Worm (Caenorhabditis elegans) whole organism, young adult: ENCODE data around the gene igcm-1.
A peak's percentile ranks its signal among the peaks of the same experiment; 100 is the strongest.

Experiments
- B0019.2 ChIP-seq: fragments of 200-800 bp; sonication (Bioruptor generic); conservative IDR thresholded peaks from 2 replicates; pipeline ENCODE4 v1.3.6; 2022; ENCODE audit warnings: missing genetic modification reagents, missing genetic modification characterization, missing compliant biosample characterization
- K12H6.12 ChIP-seq: fragments of 200-800 bp; sonication (Bioruptor generic); optimal IDR thresholded peaks from 2 replicates; lab custom pipeline; 2018; ENCODE audit warnings: mild to moderate bottlenecking, missing genetic modification characterization, missing compliant biosample characterization
- Y53G8AR.9 ChIP-seq: fragments of 200-800 bp; sonication (Bioruptor generic); conservative IDR thresholded peaks from 2 replicates; pipeline ENCODE4 v1.3.6; 2022; ENCODE audit warnings: missing genetic modification reagents, missing genetic modification characterization, missing compliant biosample characterization
- Y95B8A.8 ChIP-seq: fragments of 200-800 bp; sonication (Bioruptor generic); IDR thresholded peaks from 2 replicates; pipeline ENCODE4 v1.3.6; 2022; ENCODE audit warnings: missing genetic modification reagents, missing genetic modification characterization, missing compliant biosample characterization
- ZK185.1 ChIP-seq: sonication (generic microtip); optimal IDR thresholded peaks from 2 replicates; lab custom pipeline; 2016; ENCODE audit warnings: mild to moderate bottlenecking, missing genetic modification characterization, missing compliant biosample characterization; ENCODE audit not compliant: poor library complexity, severe bottlenecking
- aptf-2 ChIP-seq: fragments of 200-800 bp; sonication (Bioruptor generic); conservative IDR thresholded peaks from 2 replicates; pipeline ENCODE4 v1.3.6; 2022; ENCODE audit warnings: missing genetic modification reagents, missing genetic modification characterization, missing compliant biosample characterization
- atf-7 ChIP-seq: sonication (generic microtip); optimal IDR thresholded peaks from 2 replicates; lab custom pipeline; 2017; ENCODE audit warnings: mild to moderate bottlenecking, missing genetic modification characterization, missing compliant biosample characterization
- ccch-3 ChIP-seq: fragments of 200-800 bp; sonication (Bioruptor generic); optimal IDR thresholded peaks from 2 replicates; lab custom pipeline; 2018; ENCODE audit warnings: mild to moderate bottlenecking, missing genetic modification characterization, missing compliant biosample characterization
- cebp-1 ChIP-seq, 2 experiments: fragments of 200-800 bp in 1 of 2; sonication (Bioruptor generic) in 1 of 2; sonication (generic microtip) in 1 of 2; IDR thresholded peaks in 1 of 2; optimal IDR thresholded peaks in 1 of 2; 2 replicates each; pipeline versions ENCODE4 v1.3.6 to Lab custom; 2017 to 2022; ENCODE audit warnings: missing compliant biosample characterization in 2 of 2, missing genetic modification characterization in 2 of 2, mild to moderate bottlenecking in 1 of 2, missing genetic modification reagents in 1 of 2, moderate library complexity in 1 of 2
- ceh-58 ChIP-seq: fragments of 200-800 bp; sonication (Bioruptor generic); IDR thresholded peaks from 2 replicates; pipeline ENCODE4 v1.3.6; 2022; ENCODE audit warnings: missing genetic modification characterization, missing compliant biosample characterization
- ceh-79 ChIP-seq: sonication (generic microtip); optimal IDR thresholded peaks from 2 replicates; lab custom pipeline; 2017; ENCODE audit warnings: mild to moderate bottlenecking, missing genetic modification characterization, missing compliant biosample characterization
- ceh-91 ChIP-seq: fragments of 200-800 bp; sonication (Bioruptor generic); IDR thresholded peaks from 2 replicates; pipeline ENCODE4 v1.3.6; 2022; ENCODE audit warnings: missing genetic modification reagents, missing genetic modification characterization, missing compliant biosample characterization
- die-1 ChIP-seq: sonication (generic microtip); optimal IDR thresholded peaks from 2 replicates; lab custom pipeline; 2016; ENCODE audit warnings: missing genotype, mild to moderate bottlenecking, missing genetic modification characterization, missing compliant biosample characterization
- dox-1 ChIP-seq: fragments of 200-800 bp; sonication (Bioruptor generic); IDR thresholded peaks from 2 replicates; pipeline ENCODE4 v1.3.6; 2022; ENCODE audit warnings: missing genetic modification reagents, missing genetic modification characterization, missing compliant biosample characterization
- dpff-1 ChIP-seq: sonication (generic microtip); optimal IDR thresholded peaks from 2 replicates; lab custom pipeline; 2017; ENCODE audit warnings: mild to moderate bottlenecking, missing genetic modification characterization, missing compliant biosample characterization
- egl-44 ChIP-seq: fragments of 200-800 bp; sonication (Bioruptor generic); IDR thresholded peaks from 2 replicates; pipeline ENCODE4 v1.3.6; 2022; ENCODE audit warnings: missing genetic modification reagents, missing genetic modification characterization, missing compliant biosample characterization
- ets-4 ChIP-seq: fragments of 200-800 bp; sonication (Bioruptor generic); optimal IDR thresholded peaks from 2 replicates; lab custom pipeline; 2018; ENCODE audit warnings: mild to moderate bottlenecking, missing genetic modification characterization, missing compliant biosample characterization
- gei-17 ChIP-seq: fragments of 200-800 bp; sonication (Bioruptor generic); optimal IDR thresholded peaks from 2 replicates; lab custom pipeline; 2018; ENCODE audit warnings: mild to moderate bottlenecking, missing genetic modification characterization, missing compliant biosample characterization
- hmg-1.2 ChIP-seq: fragments of 200-800 bp; sonication (Bioruptor generic); IDR thresholded peaks from 2 replicates; pipeline ENCODE4 v1.3.6; 2022; ENCODE audit warnings: missing genetic modification reagents, missing genetic modification characterization, missing compliant biosample characterization
- hmg-20 ChIP-seq: fragments of 200-800 bp; sonication (Bioruptor generic); IDR thresholded peaks from 2 replicates; pipeline ENCODE4 v1.3.6; 2022; ENCODE audit warnings: missing genetic modification reagents, missing genetic modification characterization, missing compliant biosample characterization
- hrde-1 ChIP-seq: sonication (generic microtip); optimal IDR thresholded peaks from 2 replicates; lab custom pipeline; 2016; ENCODE audit warnings: missing genetic modification characterization, mild to moderate bottlenecking, missing compliant biosample characterization, moderate library complexity, missing genotype, missing genetic modification reagents, borderline replicate concordance
- lag-1 ChIP-seq: fragments of 200-800 bp; sonication (Bioruptor generic); IDR thresholded peaks from 2 replicates; pipeline ENCODE4 v1.3.6; 2022; ENCODE audit warnings: missing genetic modification reagents, missing genetic modification characterization, missing compliant biosample characterization
- let-526 ChIP-seq: fragments of 200-800 bp; sonication (Bioruptor generic); IDR thresholded peaks from 2 replicates; pipeline ENCODE4 v1.3.6; 2022; ENCODE audit warnings: missing genetic modification reagents, missing genetic modification characterization, missing compliant biosample characterization
- let-607 ChIP-seq, 2 experiments: fragments of 200-800 bp in 1 of 2; sonication (Bioruptor generic) in 1 of 2; sonication (generic microtip) in 1 of 2; optimal IDR thresholded peaks; 2 replicates each; lab custom pipeline; 2016 to 2018; ENCODE audit warnings: mild to moderate bottlenecking in 2 of 2, missing compliant biosample characterization in 2 of 2, missing genetic modification characterization in 2 of 2, moderate library complexity in 2 of 2, missing genotype in 1 of 2
- lin-26 ChIP-seq: fragments of 200-800 bp; sonication (Bioruptor generic); IDR thresholded peaks from 2 replicates; pipeline ENCODE4 v1.3.6; 2022; ENCODE audit warnings: missing genetic modification reagents, missing genetic modification characterization, missing compliant biosample characterization
- lin-40 ChIP-seq: sonication (generic microtip); optimal IDR thresholded peaks from 2 replicates; lab custom pipeline; 2016; ENCODE audit warnings: missing genetic modification characterization, mild to moderate bottlenecking, missing compliant biosample characterization, missing genotype, missing genetic modification reagents
- madf-10 ChIP-seq: sonication (generic microtip); optimal IDR thresholded peaks from 2 replicates; lab custom pipeline; 2016; ENCODE audit warnings: mild to moderate bottlenecking, missing genetic modification characterization, missing compliant biosample characterization
- madf-8 ChIP-seq: fragments of 200-800 bp; sonication (Bioruptor generic); conservative IDR thresholded peaks from 2 replicates; pipeline ENCODE4 v1.3.6; 2022; ENCODE audit warnings: missing genetic modification reagents, missing genetic modification characterization, missing compliant biosample characterization
- nfyb-1 ChIP-seq: fragments of 200-800 bp; sonication (Bioruptor generic); IDR thresholded peaks from 2 replicates; pipeline ENCODE4 v1.3.6; 2022; ENCODE audit warnings: missing genetic modification reagents, missing genetic modification characterization, missing compliant biosample characterization
- nhr-80 ChIP-seq: sonication (generic microtip); optimal IDR thresholded peaks from 2 replicates; lab custom pipeline; 2016; ENCODE audit warnings: missing genetic modification characterization, missing compliant biosample characterization
- pbrm-1 ChIP-seq: fragments of 200-800 bp; sonication (Bioruptor generic); IDR thresholded peaks from 2 replicates; pipeline ENCODE4 v1.3.6; 2022; ENCODE audit warnings: missing genetic modification reagents, missing genetic modification characterization, missing compliant biosample characterization
- pha-4 ChIP-seq: fragments of 150-350 bp; sonication (generic microtip); optimal IDR thresholded peaks from 2 replicates; lab custom pipeline; 2014; ENCODE audit warnings: missing biosample characterization, missing genetic modification reagents, missing genetic modification characterization
- rcor-1 ChIP-seq: fragments of 200-800 bp; sonication (Bioruptor generic); IDR thresholded peaks from 2 replicates; pipeline ENCODE4 v1.3.6; 2022; ENCODE audit warnings: missing genetic modification reagents, missing genetic modification characterization, missing compliant biosample characterization
- repo-1 ChIP-seq: sonication (generic microtip); optimal IDR thresholded peaks from 2 replicates; lab custom pipeline; 2017; ENCODE audit warnings: mild to moderate bottlenecking, missing genetic modification characterization, missing compliant biosample characterization
- sdz-38 ChIP-seq: sonication (generic microtip); optimal IDR thresholded peaks from 2 replicates; lab custom pipeline; 2016; ENCODE audit warnings: missing genotype, missing genetic modification characterization, missing compliant biosample characterization
- sea-2 ChIP-seq: fragments of 200-800 bp; sonication (Bioruptor generic); IDR thresholded peaks from 2 replicates; pipeline ENCODE4 v1.3.6; 2022; ENCODE audit warnings: missing genetic modification characterization, missing compliant biosample characterization
- ztf-26 ChIP-seq: sonication (generic microtip); optimal IDR thresholded peaks from 2 replicates; lab custom pipeline; 2017; ENCODE audit warnings: missing genetic modification characterization, missing compliant biosample characterization

igcm-1 gene

DNA sequence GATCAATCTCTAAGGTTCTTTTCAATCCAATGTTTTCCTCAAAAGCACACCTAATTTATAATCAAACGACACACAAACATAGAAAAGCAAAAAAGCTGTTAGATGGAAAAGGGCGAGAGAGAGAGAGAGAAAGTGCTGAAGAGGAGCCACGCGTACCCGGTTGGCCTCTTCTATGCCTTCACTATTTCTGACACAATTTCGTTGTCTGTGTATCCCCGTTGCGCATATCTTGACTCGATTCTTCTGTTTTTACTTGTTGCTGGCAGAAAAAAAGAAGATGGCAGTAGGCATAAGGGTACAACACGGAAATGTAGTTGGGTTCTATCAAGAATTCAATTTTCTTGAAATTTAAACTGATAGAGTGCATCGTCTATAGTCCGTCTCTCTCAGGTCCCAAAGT lies 23.8 kb downstream of the igcm-1 start (continued):
- 0 out of 2 replicates have a peak, but pooled peaks have one; percentile 29 for TF ChIP-seq pbrm-1 (GFP tag; lab: Robert Waterston, UW)
- no peak for TF ChIP-seq ceh-91 (GFP tag; lab: Robert Waterston, UW)
- no peak for TF ChIP-seq ztf-26 (tag; lab: Kevin White, UChicago)
- no peak for TF ChIP-seq sea-2 (GFP tag; lab: Robert Waterston, UW)
- TF ChIP-seq lin-26 = no peak
- TF ChIP-seq ZK185.1 (tag; lab: Kevin White, UChicago) = peak; percentile 39
- no peak for TF ChIP-seq hrde-1 (tag; lab: Kevin White, UChicago)
- TF ChIP-seq repo-1 (tag; lab: Kevin White, UChicago) = no peak
- TF ChIP-seq nfyb-1 (GFP tag; lab: Robert Waterston, UW) = no peak
- TF ChIP-seq let-526 (GFP tag; lab: Robert Waterston, UW) = no peak
- no peak for TF ChIP-seq dpff-1 (tag; lab: Kevin White, UChicago)
- 0 out of 2 replicates have a peak, but pooled peaks have one; percentile 34 for TF ChIP-seq rcor-1 (GFP tag; lab: Robert Waterston, UW)
- no peak for TF ChIP-seq madf-8 (GFP tag; lab: Robert Waterston, UW)
- peak; percentile 82 for TF ChIP-seq hmg-1.2 (GFP tag; lab: Robert Waterston, UW)
- peak; percentile 65 for TF ChIP-seq lin-40 (tag; lab: Kevin White, UChicago)
- peak; percentile 40; the same call in 1 of the 2 replicates for TF ChIP-seq dox-1

- peak; percentile 98 for TF ChIP-seq hmg-1.2 (GFP tag; lab: Robert Waterston, UW)
- TF ChIP-seq egl-44 = no peak
- 0 out of 2 replicates have a peak, but pooled peaks have one; percentile 39 for TF ChIP-seq Y53G8AR.9 (GFP tag; lab: Robert Waterston, UW)
- TF ChIP-seq lin-40 (tag; lab: Kevin White, UChicago) = peak; percentile 36
Observed at ce11 chrX:825924-826323, 25.4 kb downstream of the igcm-1 start.

DNA sequence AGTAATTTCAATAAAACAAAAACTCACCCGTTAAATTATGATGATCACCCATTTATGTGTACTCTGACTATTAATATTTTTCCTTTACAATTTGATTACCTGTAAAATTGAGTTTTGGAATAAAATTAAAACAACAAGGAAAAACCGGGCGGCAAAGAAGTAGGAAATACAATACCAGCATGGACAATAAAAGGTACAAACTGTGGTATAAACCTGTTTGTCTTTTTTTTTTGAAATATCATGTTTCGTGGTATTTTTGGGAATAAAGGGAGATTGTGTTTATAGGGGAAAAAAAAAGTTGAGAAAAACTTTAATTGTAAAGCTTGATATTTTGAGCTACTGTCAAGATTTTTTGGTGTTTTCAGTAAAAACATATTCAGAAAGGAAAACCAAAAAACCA lies 25.9 kb downstream of the igcm-1 start, which contains the start of gene daf-3:
daf-3 (minus strand) TSS at position 101 of the 400 bp plus-strand sequence.
- TF ChIP-seq K12H6.12 (tag; lab: Kevin White, UChicago) = no peak

- no peak for TF ChIP-seq sea-2 (GFP tag; lab: Robert Waterston, UW)
- peak; percentile 92 for TF ChIP-seq nhr-80 (tag; lab: Kevin White, UChicago)
- TF ChIP-seq cebp-1 (GFP tag; IDR thresholded peaks at IDR 0.05; lab: Robert Waterston, UW) = no peak; the same call in 1 of the 2 replicates
- peak; percentile 60 for TF ChIP-seq cebp-1 (tag; optimal IDR thresholded peaks at IDR 0.05; lab: Kevin White, UChicago)
- peak; percentile 44; the same call in 1 of the 2 replicates for TF ChIP-seq dox-1
- TF ChIP-seq atf-7 (tag; lab: Kevin White, UChicago) = peak; percentile 18
- peak; percentile 19 to 63 for TF ChIP-seq let-607 (tag; optimal IDR thresholded peaks at IDR 0.05; lab: Kevin White, UChicago)
Observed at ce11 chrX:823736-824135, 27.6 kb downstream of the igcm-1 start.

DNA sequence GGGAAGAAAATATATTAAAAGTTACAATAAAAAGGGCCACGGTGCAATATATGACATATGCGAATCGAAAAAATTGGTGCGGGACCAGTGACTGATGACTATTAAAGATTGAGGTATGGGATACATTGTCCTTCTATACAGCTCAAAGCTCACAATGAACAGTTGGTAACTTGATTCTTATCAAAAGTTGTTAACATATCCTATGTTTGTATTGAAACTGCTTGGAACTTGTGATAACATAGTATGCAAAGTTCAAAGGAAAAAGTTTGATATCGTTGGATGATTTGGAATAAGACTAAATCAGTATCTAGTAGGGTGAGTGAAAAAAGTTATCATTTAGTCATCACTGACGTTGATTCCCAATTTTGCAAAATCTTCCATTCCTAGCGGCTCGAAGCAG lies 33.3 kb downstream of the igcm-1 start:
- no peak for TF ChIP-seq ccch-3 (GFP tag; lab: Kevin White, UChicago)
- TF ChIP-seq hmg-20 (GFP tag; lab: Robert Waterston, UW) = no peak
- no peak for TF ChIP-seq B0019.2 (GFP tag; lab: Robert Waterston, UW)
- TF ChIP-seq ceh-79 = no peak
- no peak for TF ChIP-seq pha-4 (tag; lab: Kevin White, UChicago)
- no peak for TF ChIP-seq let-607 (tag; optimal IDR thresholded peaks at IDR 0.05; lab: Kevin White, UChicago)
- no peak for TF ChIP-seq ceh-58 (GFP tag; lab: Robert Waterston, UW)
- TF ChIP-seq ztf-26 (tag; lab: Kevin White, UChicago) = no peak
- no peak for TF ChIP-seq gei-17 (GFP tag; lab: Kevin White, UChicago)
- TF ChIP-seq ets-4 = no peak
- TF ChIP-seq aptf-2 (GFP tag; lab: Robert Waterston, UW) = no peak
- no peak for TF ChIP-seq Y95B8A.8
- no peak for TF ChIP-seq let-526 (GFP tag; lab: Robert Waterston, UW)
- no peak for TF ChIP-seq lag-1 (GFP tag; lab: Robert Waterston, UW)
- no peak for TF ChIP-seq die-1 (tag; lab: Kevin White, UChicago)
- TF ChIP-seq sdz-38 (tag; lab: Kevin White, UChicago) = no peak
- TF ChIP-seq madf-10 (tag; lab: Kevin White, UChicago) = no peak
- TF ChIP-seq, all 124 proteins: peak for 0
